ENCODE assay signal across 1 worm cellular context in the genomic region with DNA sequence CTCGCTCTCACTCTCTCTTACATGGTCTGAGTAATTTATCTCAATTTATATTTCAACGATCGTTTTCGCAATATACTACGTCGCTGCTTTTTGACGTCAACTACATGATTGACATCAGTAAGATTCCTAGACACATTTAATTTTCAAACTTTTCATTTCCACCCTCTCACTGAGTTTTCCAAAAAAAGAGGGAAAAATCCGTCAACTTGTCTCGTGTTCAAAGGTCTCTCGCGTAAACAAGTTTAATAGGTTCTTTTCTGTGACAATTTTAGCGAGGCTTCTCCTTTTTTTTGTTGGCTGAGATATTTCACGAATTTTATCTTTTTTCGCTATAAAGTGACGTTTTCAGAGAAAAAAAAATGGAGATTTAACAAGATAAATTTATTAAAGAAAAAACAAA.
TF ChIP-seq lines count a peak whose summit lies in the region.

No protein-coding gene starts in this region.

TF ChIP-seq in whole organism, L1 larva, 84 proteins besides CTCF, POLR2A, EP300 and RAD21 (continued from another document):
- no peak for TF ChIP-seq nhr-237 (tag; optimal IDR thresholded peaks at IDR 0.05; lab: Kevin White, UChicago)
- TF ChIP-seq ama-1 (optimal IDR thresholded peaks at IDR 0.05; lab: Kevin White, UChicago) = no peak
- TF ChIP-seq egl-13 (tag; optimal IDR thresholded peaks at IDR 0.05; lab: Kevin White, UChicago) = peak; percentile 45
- no peak for TF ChIP-seq C16A3.4 (tag; optimal IDR thresholded peaks at IDR 0.05; lab: Kevin White, UChicago)
- no peak for TF ChIP-seq nhr-90 (tag; optimal IDR thresholded peaks at IDR 0.05; lab: Kevin White, UChicago; ENCODE audit: poor library complexity)
- no peak for TF ChIP-seq isw-1 (GFP tag; IDR thresholded peaks at IDR 0.05; lab: Robert Waterston, UW)
- no peak for TF ChIP-seq lin-35 (GFP tag; optimal IDR thresholded peaks at IDR 0.05; lab: Kevin White, UChicago)
- no peak for TF ChIP-seq nhr-47 (tag; optimal IDR thresholded peaks at IDR 0.05; lab: Kevin White, UChicago)
- TF ChIP-seq lsy-2 (tag; optimal IDR thresholded peaks at IDR 0.05; lab: Kevin White, UChicago) = peak in 1 of 2 experiments; percentile 6
- no peak for TF ChIP-seq nhr-28 (tag; optimal IDR thresholded peaks at IDR 0.05; lab: Kevin White, UChicago)
- TF ChIP-seq fkh-10 (GFP tag; optimal IDR thresholded peaks at IDR 0.05; lab: Kevin White, UChicago) = no peak
- no peak for TF ChIP-seq irx-1 (tag; optimal IDR thresholded peaks at IDR 0.05; lab: Kevin White, UChicago)
- no peak for TF ChIP-seq fos-1 (tag; optimal IDR thresholded peaks at IDR 0.05; lab: Kevin White, UChicago)
- no peak for TF ChIP-seq aly-2 (tag; optimal IDR thresholded peaks at IDR 0.05; lab: Kevin White, UChicago)
- no peak for TF ChIP-seq snu-23 (GFP tag; optimal IDR thresholded peaks at IDR 0.05; lab: Kevin White, UChicago)
- TF ChIP-seq ceh-90 (tag; optimal IDR thresholded peaks at IDR 0.05; lab: Kevin White, UChicago) = no peak
- TF ChIP-seq mab-9 (GFP tag; IDR thresholded peaks at IDR 0.05; lab: Robert Waterston, UW) = no peak
- peak; percentile 29 for TF ChIP-seq fkh-4 (tag; optimal IDR thresholded peaks at IDR 0.05; lab: Kevin White, UChicago; ENCODE audit: borderline replicate concordance)
- no peak for TF ChIP-seq C04F5.9 (tag; optimal IDR thresholded peaks at IDR 0.05; lab: Kevin White, UChicago)
- no peak for TF ChIP-seq ceh-8 (GFP tag; optimal IDR thresholded peaks at IDR 0.05; lab: Kevin White, UChicago)
- no peak for TF ChIP-seq ztf-4 (tag; optimal IDR thresholded peaks at IDR 0.05; lab: Kevin White, UChicago)
